Fruit fly (Drosophila melanogaster): ENCODE results near the gene mdy.

dm6 chr2L:16847948-16848347 lies 31.5 kb downstream of the mdy start:
- TF ChIP-seq Sox14 (GFP tag; optimal IDR thresholded peaks at IDR 0.05) (no peak), Sox102F (GFP tag; optimal IDR thresholded peaks at IDR 0.05) (no peak), acj6 (GFP tag; optimal IDR thresholded peaks at IDR 0.05) (no peak), CG6854 (GFP tag; optimal IDR thresholded peaks at IDR 0.05) (no peak)

All from whole organism, prepupa.